Worm (Caenorhabditis elegans): ENCODE measurements around the gene R148.3.
A peak's percentile ranks its signal among the peaks of the same experiment; 100 is the strongest.

Gene R148.3

DNA sequence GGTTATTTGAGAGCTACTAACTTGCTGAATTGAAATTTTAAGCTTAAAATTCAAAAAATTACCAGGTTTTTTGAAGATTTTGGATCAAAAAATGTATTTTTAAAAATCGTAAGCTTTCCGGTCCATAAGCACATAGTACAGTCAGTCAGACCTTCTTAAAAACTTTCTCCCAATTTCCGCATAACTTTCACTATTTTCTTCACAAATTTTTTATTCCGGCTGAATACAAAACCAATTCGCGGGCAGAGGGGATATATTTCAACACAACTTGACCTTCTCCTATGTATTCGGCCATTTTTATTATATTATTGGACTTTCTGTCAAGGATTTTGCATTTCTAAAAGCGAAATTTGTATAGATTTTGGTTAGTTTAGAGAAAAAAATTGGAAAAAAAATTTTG is 14.6 kb upstream of the R148.3 start:
- no peak for TF ChIP-seq cnd-1 (tag; optimal IDR thresholded peaks at IDR 0.05)
- TF ChIP-seq blmp-1 (tag; optimal IDR thresholded peaks at IDR 0.05), result peak; percentile 60

DNA sequence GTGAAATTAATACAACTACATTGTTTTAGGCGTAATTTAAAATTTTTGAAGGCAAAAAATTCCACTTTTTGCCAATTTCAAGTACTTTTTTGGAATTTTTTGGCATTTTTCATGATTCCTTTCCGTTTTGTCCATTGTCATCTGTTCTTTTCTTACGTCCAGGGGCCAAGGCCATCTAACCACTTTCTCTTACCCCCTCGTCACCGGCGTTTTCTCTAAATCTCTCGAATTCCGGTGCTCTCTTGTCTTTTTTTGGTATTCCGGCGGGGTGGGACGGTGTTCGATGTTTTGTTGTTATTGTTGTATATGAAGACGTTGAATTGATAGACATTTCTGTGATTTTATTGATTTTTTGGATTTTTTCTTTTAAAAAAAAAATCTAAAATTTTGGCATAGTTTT is 13.5 kb upstream of the R148.3 start:
- TF ChIP-seq bed-3 (GFP tag; optimal IDR thresholded peaks at IDR 0.05), result no peak
- no peak for TF ChIP-seq nhr-2 (tag; optimal IDR thresholded peaks at IDR 0.05)
- TF ChIP-seq lsy-2 (tag; optimal IDR thresholded peaks at IDR 0.05), result no peak
- no peak for TF ChIP-seq sptf-1 (tag; optimal IDR thresholded peaks at IDR 0.05)
- TF ChIP-seq nhr-28 (tag; optimal IDR thresholded peaks at IDR 0.05), result no peak
- no peak for TF ChIP-seq flh-1 (GFP tag; optimal IDR thresholded peaks at IDR 0.05)
- no peak for TF ChIP-seq ceh-83 (GFP tag; optimal IDR thresholded peaks at IDR 0.05)
- TF ChIP-seq cnd-1 (tag; optimal IDR thresholded peaks at IDR 0.05), result no peak

- TF ChIP-seq snpc-4 (tag; optimal IDR thresholded peaks at IDR 0.05) (no peak), ces-1 (GFP tag; optimal IDR thresholded peaks at IDR 0.05) (no peak), nhr-28 (tag; optimal IDR thresholded peaks at IDR 0.05) (no peak), zip-8 (tag; optimal IDR thresholded peaks at IDR 0.05) (no peak), elt-1 (tag; optimal IDR thresholded peaks at IDR 0.05; ENCODE audit: borderline replicate concordance, insufficient read depth) (no peak), ceh-43 (GFP tag; optimal IDR thresholded peaks at IDR 0.05) (no peak)
Measured at ce11 chrIII:3163448-3163847, 11.7 kb upstream of the R148.3 start.

- no peak for TF ChIP-seq ham-2 (GFP tag; optimal IDR thresholded peaks at IDR 0.05)
- TF ChIP-seq unc-62 (GFP tag; optimal IDR thresholded peaks at IDR 0.05), result peak; percentile 12
- peak; percentile 89 for TF ChIP-seq elt-1 (tag; optimal IDR thresholded peaks at IDR 0.05; ENCODE audit: borderline replicate concordance, insufficient read depth)
- no peak for TF ChIP-seq snpc-4 (tag; optimal IDR thresholded peaks at IDR 0.05)
Measured at ce11 chrIII:3165309-3165708, 9.8 kb upstream of the R148.3 start, which contains the start of gene R148.5. R148.5 (plus strand) TSS chrIII:3165639.

ce11 chrIII:3169279-3169678 is 5.9 kb upstream of the R148.3 start:
- no peak for TF ChIP-seq pha-4 (tag; optimal IDR thresholded peaks at IDR 0.05)
- no peak for TF ChIP-seq tbx-8 (GFP tag; optimal IDR thresholded peaks at IDR 0.05)
- TF ChIP-seq flh-1 (GFP tag; optimal IDR thresholded peaks at IDR 0.05), result no peak
- no peak for TF ChIP-seq unc-39 (tag; optimal IDR thresholded peaks at IDR 0.05)
- TF ChIP-seq unc-62 (GFP tag; optimal IDR thresholded peaks at IDR 0.05), result no peak

- TF ChIP-seq unc-120 (tag; optimal IDR thresholded peaks at IDR 0.05; ENCODE audit: poor library complexity, severe bottlenecking) (no peak), tbx-8 (GFP tag; optimal IDR thresholded peaks at IDR 0.05) (no peak), zip-8 (tag; optimal IDR thresholded peaks at IDR 0.05) (no peak), pha-4 (tag; optimal IDR thresholded peaks at IDR 0.05) (no peak), lsy-2 (tag; optimal IDR thresholded peaks at IDR 0.05) (no peak), nhr-237 (tag; optimal IDR thresholded peaks at IDR 0.05) (no peak), mep-1 (tag; optimal IDR thresholded peaks at IDR 0.05) (no peak), mls-2 (tag; optimal IDR thresholded peaks at IDR 0.05) (no peak), ceh-39 (tag; optimal IDR thresholded peaks at IDR 0.05) (no peak), nhr-28 (tag; optimal IDR thresholded peaks at IDR 0.05) (no peak), elt-1 (tag; optimal IDR thresholded peaks at IDR 0.05; ENCODE audit: borderline replicate concordance, insufficient read depth) (no peak), bed-3 (GFP tag; optimal IDR thresholded peaks at IDR 0.05) (no peak), nhr-12 (tag; optimal IDR thresholded peaks at IDR 0.05) (no peak), hlh-1 (tag; optimal IDR thresholded peaks at IDR 0.05) (no peak), ces-1 (GFP tag; optimal IDR thresholded peaks at IDR 0.05) (no peak), unc-39 (tag; optimal IDR thresholded peaks at IDR 0.05) (no peak), mab-5 (tag; optimal IDR thresholded peaks at IDR 0.05) (no peak), ham-2 (GFP tag; optimal IDR thresholded peaks at IDR 0.05) (no peak)
Measured at ce11 chrIII:3170538-3170937, 4.6 kb upstream of the R148.3 start.

DNA sequence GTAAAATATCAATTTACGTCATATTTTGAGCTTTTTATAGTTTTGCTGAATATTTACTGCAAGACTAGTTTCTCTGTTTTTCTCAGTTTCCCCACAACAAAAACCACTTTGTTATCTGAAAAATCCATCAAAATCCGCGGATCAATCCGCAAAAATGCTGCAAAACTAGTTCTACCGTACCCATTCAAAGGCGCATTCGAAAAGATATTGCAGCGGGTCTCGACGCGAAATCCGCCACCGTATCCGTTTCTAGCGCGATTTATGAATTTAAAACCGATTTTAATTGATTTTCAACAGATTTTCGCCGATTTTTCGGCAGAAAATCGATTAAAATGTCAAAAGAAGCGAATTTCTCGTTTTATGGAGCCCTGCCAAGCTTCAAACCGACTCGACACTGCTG is 3.7 kb upstream of the R148.3 start, which contains the start of gene R148.4:
Gene R148.4 (plus strand): TSS at position 211 of the 400 bp plus-strand sequence.
- no peak for TF ChIP-seq nhr-237 (tag; optimal IDR thresholded peaks at IDR 0.05)
- TF ChIP-seq mls-2 (tag; optimal IDR thresholded peaks at IDR 0.05), result no peak
- no peak for TF ChIP-seq flh-1 (GFP tag; optimal IDR thresholded peaks at IDR 0.05)
- TF ChIP-seq ceh-43 (GFP tag; optimal IDR thresholded peaks at IDR 0.05), result no peak
- TF ChIP-seq cnd-1 (tag; optimal IDR thresholded peaks at IDR 0.05), result no peak
- no peak for TF ChIP-seq ham-2 (GFP tag; optimal IDR thresholded peaks at IDR 0.05)
- TF ChIP-seq M03D4.4 (tag; optimal IDR thresholded peaks at IDR 0.05), result no peak
- TF ChIP-seq elt-3 (tag; optimal IDR thresholded peaks at IDR 0.05), result no peak
- no peak for TF ChIP-seq snpc-4 (tag; optimal IDR thresholded peaks at IDR 0.05)
